Fruit fly (Drosophila melanogaster) whole organism, embryonic: ENCODE results near the gene tra.

Source experiments
- gce ChIP-seq: fragments of 200-800 bp; sonication (Bioruptor generic); IDR thresholded peaks from 3 replicates; pipeline ENCODE4 v1.3.6; 2022; ENCODE audit warnings: missing biosample characterization, missing genetic modification characterization
- maf-S ChIP-seq: fragments of 200-800 bp; sonication (Bioruptor generic); optimal IDR thresholded peaks from 2 replicates; lab custom pipeline; 2016; ENCODE audit warnings: missing biosample characterization, missing genetic modification characterization

DNA sequence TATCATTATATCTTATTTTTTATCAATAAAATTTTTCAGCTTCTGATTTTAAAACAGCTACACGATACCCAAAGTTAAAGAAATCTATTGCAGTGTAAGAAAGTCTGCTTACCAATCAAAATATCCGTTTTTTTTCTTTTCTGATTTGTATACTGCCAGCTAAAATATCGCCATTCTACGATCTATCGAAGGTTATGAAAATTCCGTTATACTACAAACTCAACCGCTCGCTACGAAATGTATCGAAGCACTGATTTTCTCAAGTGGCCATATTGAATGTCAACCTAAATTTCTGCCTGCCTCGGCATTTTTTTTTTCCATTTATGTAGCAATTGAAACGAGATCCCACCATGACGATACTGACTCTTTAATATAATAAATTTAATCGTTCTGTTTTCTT, 10.8 kb downstream of the tra start, which contains the start of gene nxf2:
- no peak for TF ChIP-seq maf-S (GFP tag; lab: Kevin White, UChicago)
- no peak for TF ChIP-seq gce (GFP tag; lab: Robert Waterston, UW)
